Worm (Caenorhabditis elegans) whole organism, L4/young adult: ENCODE data around the gene chkr-1.
"Not testable (repeated sequence)": the region's sequence is repeated elsewhere in the genome, so short reads cannot be mapped to it uniquely, and the experiment has no call there.

ENCODE experiments used
- W03F9.2 ChIP-seq: fragments of 150-350 bp; optimal IDR thresholded peaks from 2 replicates; lab custom pipeline; 2014; ENCODE audit warnings: missing biosample characterization, missing genetic modification characterization
- dao-5 ChIP-seq: sonication (generic microtip); optimal IDR thresholded peaks from 2 replicates; lab custom pipeline; 2016; ENCODE audit warnings: missing genotype, missing genetic modification characterization, moderate library complexity, missing compliant biosample characterization
- him-1 ChIP-seq: sonication (generic microtip); optimal IDR thresholded peaks from 2 replicates; lab custom pipeline; 2016; ENCODE audit warnings: missing genotype, missing genetic modification reagents, missing genetic modification characterization, missing compliant biosample characterization

DNA sequence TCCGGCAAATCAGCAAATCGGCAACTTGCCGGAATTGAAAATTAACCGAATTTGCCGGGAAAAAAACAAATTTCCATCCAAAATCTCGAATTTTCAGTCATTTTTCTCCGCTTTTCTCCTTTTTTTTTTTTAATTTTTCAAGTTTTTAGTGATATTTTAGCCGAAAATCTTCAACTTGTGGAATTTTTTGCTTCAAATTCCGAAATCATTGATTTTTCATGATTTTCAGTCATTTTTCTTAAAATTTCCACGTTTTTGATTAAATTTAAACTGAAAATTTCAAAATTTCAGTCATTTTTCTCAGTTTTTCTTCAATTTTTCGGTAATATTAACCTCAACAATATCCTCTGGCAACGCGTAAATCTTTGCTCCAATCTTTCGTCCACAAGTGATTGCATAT lies 27.2 kb downstream of the chkr-1 start, which contains the start of gene Y73B3B.3:
- TF ChIP-seq W03F9.2; him-1 (tag; lab: Kevin White, UChicago); dao-5: not testable (repeated sequence)
